Worm (Caenorhabditis elegans): ENCODE results near the gene Y110A2AL.1.

Gene Y110A2AL.1

ce11 chrII:2919074-2919857 lies 44.4 kb downstream of the Y110A2AL.1 start, which contains the start of the genes ncap-1 and Y110A2AR.1:
ncap-1 (minus strand) TSS chrII:2919314.
Y110A2AR.1 (plus strand) TSS chrII:2919710.
- TF ChIP-seq unc-62 (GFP tag; optimal IDR thresholded peaks at IDR 0.05) (no peak), mep-1 (tag; optimal IDR thresholded peaks at IDR 0.05) (peak; percentile 1), dpl-1 (GFP tag; optimal IDR thresholded peaks at IDR 0.05) (peak; percentile 49 to 83 (median 74)), lin-35 (GFP tag; optimal IDR thresholded peaks at IDR 0.05) (peak; percentile 68 to 88), snu-23 (GFP tag; optimal IDR thresholded peaks at IDR 0.05) (no peak), nhr-76 (tag; optimal IDR thresholded peaks at IDR 0.05) (no peak), lsy-2 (tag; optimal IDR thresholded peaks at IDR 0.05) (peak in 1 of 2 experiments; percentile 13), nhr-28 (tag; optimal IDR thresholded peaks at IDR 0.05) (no peak), efl-1 (optimal IDR thresholded peaks at IDR 0.05) (peak; percentile 37 to 81), efl-1 (GFP tag; optimal IDR thresholded peaks at IDR 0.05 in 1 of 2) (peak; percentile 82 to 98), ceh-82 (tag; optimal IDR thresholded peaks at IDR 0.05) (peak in 1 of 3 experiments; percentile 18), rnt-1 (tag; optimal IDR thresholded peaks at IDR 0.05) (no peak)

- TF ChIP-seq hlh-4 (tag; optimal IDR thresholded peaks at IDR 0.05) (no peak), jun-1 (tag; optimal IDR thresholded peaks at IDR 0.05) (no peak), snu-23 (GFP tag; optimal IDR thresholded peaks at IDR 0.05) (no peak), isw-1 (GFP tag; IDR thresholded peaks at IDR 0.05) (no peak), mdl-1 (tag; optimal IDR thresholded peaks at IDR 0.05) (no peak), nhr-84 (tag; optimal IDR thresholded peaks at IDR 0.05) (no peak), nhr-237 (tag; optimal IDR thresholded peaks at IDR 0.05) (no peak), ceh-82 (tag; optimal IDR thresholded peaks at IDR 0.05) (no peak), C16A3.4 (tag; optimal IDR thresholded peaks at IDR 0.05) (no peak), lin-39 (tag; optimal IDR thresholded peaks at IDR 0.05) (no peak), pqm-1 (tag; optimal IDR thresholded peaks at IDR 0.05) (no peak), nhr-20 (tag; optimal IDR thresholded peaks at IDR 0.05) (no peak), alr-1 (tag; optimal IDR thresholded peaks at IDR 0.05; ENCODE audit: borderline replicate concordance) (no peak), fkh-4 (tag; optimal IDR thresholded peaks at IDR 0.05; ENCODE audit: borderline replicate concordance) (no peak), nhr-11 (tag; optimal IDR thresholded peaks at IDR 0.05) (no peak), pag-3 (tag; optimal IDR thresholded peaks at IDR 0.05; ENCODE audit: borderline replicate concordance, insufficient read depth) (no peak)
Measured at ce11 chrII:2920234-2920633, 45.3 kb downstream of the Y110A2AL.1 start.

- TF ChIP-seq irx-1 (tag; optimal IDR thresholded peaks at IDR 0.05) (peak; percentile 7), ceh-82 (tag; optimal IDR thresholded peaks at IDR 0.05) (peak in 2 of 3 experiments; percentile 35 to 55), C34B4.2 (tag; optimal IDR thresholded peaks at IDR 0.05) (no peak), ztf-4 (tag; optimal IDR thresholded peaks at IDR 0.05) (no peak), tbx-2 (tag; optimal IDR thresholded peaks at IDR 0.05) (peak; percentile 53), nhr-47 (tag; optimal IDR thresholded peaks at IDR 0.05) (peak; percentile 66), C04F5.9 (tag; optimal IDR thresholded peaks at IDR 0.05) (peak; percentile 13), ceh-8 (GFP tag; optimal IDR thresholded peaks at IDR 0.05) (no peak), unc-86 (tag; optimal IDR thresholded peaks at IDR 0.05) (peak; percentile 34), dpl-1 (GFP tag; optimal IDR thresholded peaks at IDR 0.05) (peak; percentile 22 to 52 (median 44)), snu-23 (GFP tag; optimal IDR thresholded peaks at IDR 0.05) (peak; percentile 74), unc-98 (GFP tag; IDR thresholded peaks at IDR 0.05) (0 out of 2 replicates have a peak, but pooled peaks have one; percentile 34), fkh-8 (tag; optimal IDR thresholded peaks at IDR 0.05) (peak; percentile 79), lin-35 (GFP tag; optimal IDR thresholded peaks at IDR 0.05) (peak; percentile 60 to 68), skn-1 (tag; optimal IDR thresholded peaks at IDR 0.05) (peak; percentile 80), lir-3 (tag; optimal IDR thresholded peaks at IDR 0.05; ENCODE audit: poor library complexity) (no peak), mdl-1 (tag; optimal IDR thresholded peaks at IDR 0.05) (peak; percentile 39 to 86), fkh-10 (GFP tag; optimal IDR thresholded peaks at IDR 0.05) (no peak), egl-27 (tag; optimal IDR thresholded peaks at IDR 0.05) (no peak), nhr-11 (tag; optimal IDR thresholded peaks at IDR 0.05) (peak; percentile 24), nhr-90 (tag; optimal IDR thresholded peaks at IDR 0.05; ENCODE audit: poor library complexity) (peak; percentile 21), pax-3 (tag; optimal IDR thresholded peaks at IDR 0.05) (peak; percentile 54), ceh-90 (tag; optimal IDR thresholded peaks at IDR 0.05) (no peak), mep-1 (tag; optimal IDR thresholded peaks at IDR 0.05) (peak; percentile 72), tlp-1 (tag; optimal IDR thresholded peaks at IDR 0.05) (no peak), blmp-1 (tag; optimal IDR thresholded peaks at IDR 0.05) (no peak), dsc-1 (tag; optimal IDR thresholded peaks at IDR 0.05) (no peak)
Measured at ce11 chrII:2920817-2921458, 46.0 kb downstream of the Y110A2AL.1 start.
